Fruit fly (Drosophila melanogaster) whole organism, wandering third instar larva: ENCODE measurements around the gene CG43439.
A peak's percentile ranks its signal among the peaks of the same experiment; 100 is the strongest.

Source experiments
- CG9705 ChIP-seq: fragments of 200-800 bp; sonication (Bioruptor generic); optimal IDR thresholded peaks from 2 replicates; lab custom pipeline; 2018; ENCODE audit warnings: missing biosample characterization, mild to moderate bottlenecking, missing genetic modification characterization
- Dfd ChIP-seq: fragments of >200 bp; optimal IDR thresholded peaks from 2 replicates; lab custom pipeline; 2017; ENCODE audit warnings: missing biosample characterization, missing genetic modification characterization
- Dif ChIP-seq: fragments of 200-275, 200-300 bp; sonication (Bioruptor generic); optimal IDR thresholded peaks from 2 replicates; lab custom pipeline; 2018; ENCODE audit warnings: missing biosample characterization, missing genetic modification characterization; ENCODE audit not compliant: partially characterized antibody
- GATAd ChIP-seq: sonication (Bioruptor generic); optimal IDR thresholded peaks from 2 replicates; lab custom pipeline; 2016; ENCODE audit warnings: missing biosample characterization, missing genetic modification characterization
- N ChIP-seq: fragments of >200 bp; optimal IDR thresholded peaks from 2 replicates; lab custom pipeline; 2018; ENCODE audit warnings: missing biosample characterization, missing external identifiers, missing genetic modification characterization
- Sp1 ChIP-seq: fragments of 200-800 bp; sonication (Bioruptor generic); optimal IDR thresholded peaks from 3 replicates; lab custom pipeline; 2019; ENCODE audit warnings: missing biosample characterization, mild to moderate bottlenecking, missing genetic modification characterization, moderate library complexity
- br ChIP-seq: fragments of 200-800 bp; sonication (Bioruptor generic); optimal IDR thresholded peaks from 2 replicates; lab custom pipeline; 2016; ENCODE audit warnings: missing biosample characterization, missing genetic modification characterization
- fru ChIP-seq: fragments of 200-800 bp; sonication (Bioruptor generic); optimal IDR thresholded peaks from 3 replicates; lab custom pipeline; 2016; ENCODE audit warnings: missing biosample characterization, mild to moderate bottlenecking, missing genetic modification characterization
- h ChIP-seq: fragments of 200-800 bp; sonication (Bioruptor generic); optimal IDR thresholded peaks from 3 replicates; lab custom pipeline; 2016; ENCODE audit warnings: missing biosample characterization, mild to moderate bottlenecking, missing genetic modification characterization
- lola ChIP-seq: fragments of >200 bp; optimal IDR thresholded peaks from 2 replicates; lab custom pipeline; 2017; ENCODE audit warnings: missing biosample characterization, missing genetic modification characterization
- pan ChIP-seq: fragments of >200 bp; optimal IDR thresholded peaks from 2 replicates; lab custom pipeline; 2017
- rgr ChIP-seq: fragments of 200-800 bp; sonication (Bioruptor generic); optimal IDR thresholded peaks from 3 replicates; lab custom pipeline; 2016; ENCODE audit warnings: missing biosample characterization, mild to moderate bottlenecking, missing genetic modification characterization
- usp ChIP-seq: fragments of >200 bp; optimal IDR thresholded peaks from 2 replicates; lab custom pipeline; 2017; ENCODE audit warnings: missing biosample characterization, missing genetic modification characterization

DNA sequence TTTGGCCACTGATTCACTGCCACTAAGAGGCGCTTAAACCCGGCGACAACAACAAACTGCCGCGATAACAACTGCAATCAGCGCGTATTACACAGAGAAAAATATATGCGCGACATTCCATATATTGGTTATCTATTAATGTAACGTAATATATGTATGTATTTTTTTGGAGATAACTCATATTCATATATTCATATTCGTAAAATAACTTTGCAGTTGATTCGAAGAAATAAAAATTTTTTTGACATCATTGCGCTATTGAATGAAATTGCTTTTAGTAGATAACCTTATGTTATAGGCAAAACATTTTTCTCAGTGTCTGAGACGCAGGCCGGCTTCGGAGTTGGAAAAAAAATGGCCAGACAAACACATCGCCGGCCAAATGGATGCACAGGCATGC lies 12.5 kb upstream of the CG43439 start:
- TF ChIP-seq usp (GFP tag; lab: Kevin White, UChicago) (no peak), N (GFP tag; lab: Kevin White, UChicago) (no peak), GATAd (GFP tag; lab: Kevin White, UChicago) (no peak), Dif (GFP tag; lab: Kevin White, UChicago) (no peak), fru (GFP tag; lab: Kevin White, UChicago) (peak; percentile 16), Dfd (GFP tag; lab: Kevin White, UChicago) (no peak), CG9705 (no peak), h (GFP tag; lab: Kevin White, UChicago) (peak; percentile 26), pan (lab: Kevin White, UChicago) (no peak), lola (GFP tag; lab: Kevin White, UChicago) (no peak), br (GFP tag; lab: Kevin White, UChicago) (peak; percentile 9), Sp1 (GFP tag; lab: Kevin White, UChicago) (peak; percentile 7), rgr (GFP tag; lab: Kevin White, UChicago) (peak; percentile 28)
